Fruit fly (Drosophila melanogaster) whole organism, adult: ENCODE measurements around the gene Pi3K21B.

Experiments
- CG11617 ChIP-seq: fragments of 200-800 bp; sonication (Bioruptor generic); optimal IDR thresholded peaks from 2 replicates; lab custom pipeline; 2017; ENCODE audit warnings: mild to moderate bottlenecking, missing biosample characterization, missing genetic modification reagents, missing genetic modification characterization
- CG33017 ChIP-seq: fragments of 200-800 bp; sonication (Bioruptor generic); optimal IDR thresholded peaks from 2 replicates; lab custom pipeline; 2018; ENCODE audit warnings: missing biosample characterization, mild to moderate bottlenecking, missing genetic modification characterization, moderate library complexity
- CG5204 ChIP-seq: fragments of 200-800 bp; sonication (Bioruptor generic); optimal IDR thresholded peaks from 2 replicates; lab custom pipeline; 2016; ENCODE audit warnings: missing biosample characterization, missing genetic modification characterization
- CG7045 ChIP-seq: fragments of 200-800 bp; sonication (Bioruptor generic); optimal IDR thresholded peaks from 2 replicates; lab custom pipeline; 2017; ENCODE audit warnings: missing biosample characterization, mild to moderate bottlenecking, missing genetic modification characterization
- Crg-1 ChIP-seq: fragments of 200-800 bp; sonication (Bioruptor generic); optimal IDR thresholded peaks from 2 replicates; lab custom pipeline; 2016; ENCODE audit warnings: missing biosample characterization, missing genetic modification characterization
- Mnt ChIP-seq: fragments of 200-800 bp; sonication (Bioruptor generic); optimal IDR thresholded peaks from 2 replicates; lab custom pipeline; 2016; ENCODE audit warnings: missing biosample characterization, mild to moderate bottlenecking, missing genetic modification characterization
- cic ChIP-seq: fragments of 200-800 bp; sonication (Bioruptor generic); optimal IDR thresholded peaks from 2 replicates; lab custom pipeline; 2017; ENCODE audit warnings: missing biosample characterization, mild to moderate bottlenecking, missing genetic modification characterization, moderate library complexity
- cnc ChIP-seq, 2 experiments: fragments of >200 bp; optimal IDR thresholded peaks; 2 replicates each; lab custom pipeline; 2017
- kay ChIP-seq: fragments of 200-800 bp; sonication (Bioruptor generic); peaks from one replicate; lab custom pipeline; 2016; ENCODE audit warnings: missing biosample characterization, missing genetic modification characterization, borderline replicate concordance
- pad ChIP-seq: fragments of 200-800 bp; sonication (Bioruptor generic); optimal IDR thresholded peaks from 3 replicates; lab custom pipeline; 2017; ENCODE audit warnings: missing biosample characterization, missing genetic modification characterization, mild to moderate bottlenecking, moderate library complexity, missing genetic modification reagents
- tj ChIP-seq: fragments of 200-800 bp; sonication (Bioruptor generic); optimal IDR thresholded peaks from 3 replicates; lab custom pipeline; 2017; ENCODE audit warnings: missing biosample characterization, mild to moderate bottlenecking, missing genetic modification characterization, moderate library complexity

DNA sequence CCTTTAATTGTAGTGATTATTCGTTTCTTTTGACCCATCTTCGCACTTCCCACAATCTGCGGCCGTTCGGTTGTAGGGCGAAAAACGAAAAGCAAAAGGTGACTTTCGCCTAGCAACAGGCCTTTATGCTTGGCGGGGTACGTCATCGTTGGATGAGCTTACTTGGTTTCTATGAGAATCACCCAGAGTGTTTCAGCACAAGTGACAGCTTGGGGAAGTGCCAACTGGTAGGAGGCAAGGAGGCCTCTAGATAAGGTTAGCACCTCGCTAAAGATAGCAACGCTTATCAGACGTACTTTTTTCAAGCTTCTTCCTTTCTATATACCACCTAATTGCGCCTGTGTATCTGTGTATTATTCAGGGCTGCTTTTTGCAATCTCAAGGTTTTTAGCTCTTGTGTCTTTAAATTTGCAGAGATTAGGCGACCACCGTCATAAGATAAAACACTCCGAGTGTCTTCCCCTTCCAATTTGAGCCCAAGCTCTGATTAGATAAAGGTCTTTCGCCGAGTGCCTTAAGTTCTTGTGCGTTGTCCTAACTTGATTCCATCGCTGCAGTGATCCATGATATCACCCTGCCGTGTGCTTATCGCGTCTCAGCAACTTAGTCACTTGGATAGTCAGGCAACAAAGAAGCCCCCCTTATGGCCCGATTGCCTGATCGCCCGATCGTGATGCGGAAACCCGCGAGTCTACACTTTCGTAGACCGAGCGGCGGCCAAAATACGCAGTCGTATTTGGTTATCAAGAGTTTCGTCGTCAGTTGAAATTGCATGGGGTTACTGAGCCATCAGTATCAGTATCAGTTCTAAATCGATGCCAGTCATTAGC lies 3.4 kb downstream of the Pi3K21B start:
- TF ChIP-seq CG11617 (GFP tag; lab: Kevin White, UChicago) (no peak), cnc (optimal IDR thresholded peaks at IDR 0.05; lab: Kevin White, UChicago) (no peak), Mnt (GFP tag; lab: Kevin White, UChicago) (no peak), CG5204 (GFP tag; lab: Kevin White, UChicago) (no peak), CG33017 (tag; lab: Kevin White, UChicago) (no peak), kay (GFP tag; lab: Kevin White, UChicago) (no peak), CG7045 (GFP tag; lab: Kevin White, UChicago) (no peak), cic (GFP tag; lab: Kevin White, UChicago) (peak; percentile 64), tj (no peak), Crg-1 (no peak), pad (GFP tag; lab: Kevin White, UChicago) (peak; percentile 55)
